Worm (Caenorhabditis elegans): ENCODE data around the gene F57C12.6.

DNA sequence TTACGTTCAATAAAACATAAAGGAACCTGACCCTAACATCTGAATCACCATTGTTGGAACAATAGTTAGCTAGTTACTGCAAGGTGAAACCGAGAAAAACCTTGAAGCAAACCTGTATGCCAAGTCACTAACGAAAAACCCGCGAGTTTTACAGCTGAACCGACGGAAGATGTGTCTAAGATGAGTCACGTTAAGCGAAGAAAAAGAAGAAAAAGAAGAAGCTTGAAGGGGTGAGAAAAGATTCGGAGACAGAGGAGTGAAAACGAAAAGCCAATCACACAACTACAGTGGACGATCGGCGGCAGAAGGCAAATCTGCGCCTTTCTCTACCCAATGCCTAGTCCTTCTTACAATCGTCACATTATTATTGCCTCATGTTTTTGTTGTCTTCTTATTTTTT lies 4.1 kb upstream of the F57C12.6 start, which contains the start of gene nas-38:
- TF ChIP-seq unc-86 (tag; optimal IDR thresholded peaks at IDR 0.05) (no peak), ama-1 (optimal IDR thresholded peaks at IDR 0.05) (no peak)
